Fruit fly (Drosophila melanogaster): ENCODE measurements around the gene Tpr2.

DNA sequence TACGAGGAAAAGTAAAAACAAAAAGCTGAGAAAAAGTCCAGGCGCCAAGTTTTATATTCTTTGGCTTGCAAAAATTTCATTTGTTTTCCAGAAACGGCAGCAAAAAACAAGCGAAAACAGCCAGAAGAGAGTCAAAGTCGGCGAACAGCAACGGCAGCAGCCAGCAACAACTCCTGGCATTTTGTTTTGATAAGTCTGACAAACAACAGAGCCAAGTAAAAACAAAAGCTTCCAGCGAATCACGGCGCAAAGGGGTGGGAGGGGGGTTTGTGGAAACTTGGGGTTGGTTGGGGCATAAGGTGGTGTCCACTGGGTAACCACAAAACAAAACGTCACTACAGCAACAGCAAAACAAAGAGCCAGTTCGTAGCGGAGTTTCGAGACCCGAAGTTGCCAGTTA, 33.8 kb downstream of the Tpr2 start:
- no peak for TF ChIP-seq CG8301 (tag; optimal IDR thresholded peaks at IDR 0.05)
- TF ChIP-seq Ets98B (GFP tag; IDR thresholded peaks at IDR 0.05): no peak
- TF ChIP-seq Pif1A (GFP tag; optimal IDR thresholded peaks at IDR 0.05): no peak
- no peak for TF ChIP-seq Pif1B (GFP tag; optimal IDR thresholded peaks at IDR 0.05)
- no peak for TF ChIP-seq CG14655 (GFP tag; optimal IDR thresholded peaks at IDR 0.05)
- no peak for TF ChIP-seq fd96Ca (GFP tag; IDR thresholded peaks at IDR 0.05)
- no peak for TF ChIP-seq CG34367 (tag; optimal IDR thresholded peaks at IDR 0.05)
